Worm (Caenorhabditis elegans) whole organism, L1 larva: ENCODE measurements around the gene F59A7.12.

Experiments
- C04F5.9 ChIP-seq: sonication (generic microtip); optimal IDR thresholded peaks from 2 replicates; lab custom pipeline; 2016; ENCODE audit warnings: missing genetic modification characterization, missing compliant biosample characterization
- Y116A8C.19 ChIP-seq: sonication (generic microtip); optimal IDR thresholded peaks from 2 replicates; lab custom pipeline; 2016; ENCODE audit warnings: missing compliant biosample characterization, missing genetic modification characterization, borderline replicate concordance
- dsc-1 ChIP-seq: sonication (generic microtip); optimal IDR thresholded peaks from 2 replicates; lab custom pipeline; 2016; ENCODE audit warnings: mild to moderate bottlenecking, missing genetic modification characterization, missing compliant biosample characterization
- lin-13 ChIP-seq: fragments of 150-350 bp; optimal IDR thresholded peaks from 2 replicates; lab custom pipeline; 2014; ENCODE audit warnings: missing biosample characterization, missing genetic modification reagents, missing genetic modification characterization
- lsy-2 ChIP-seq, 2 experiments: fragments of 150-350 bp; optimal IDR thresholded peaks; 2 replicates each; lab custom pipeline; 2014; ENCODE audit warnings: missing biosample characterization in 2 of 2, missing genetic modification characterization in 2 of 2
- nhr-237 ChIP-seq: fragments of 150-350 bp; optimal IDR thresholded peaks from 2 replicates; lab custom pipeline; 2014; ENCODE audit warnings: missing biosample characterization, missing genetic modification characterization
- pag-3 ChIP-seq: sonication (generic microtip); optimal IDR thresholded peaks from 2 replicates; lab custom pipeline; 2017; ENCODE audit warnings: missing genetic modification characterization, mild to moderate bottlenecking, missing compliant biosample characterization, antibody characterized with exemption, borderline replicate concordance; ENCODE audit not compliant: insufficient read depth
- swsn-7 ChIP-seq: sonication (generic microtip); optimal IDR thresholded peaks from 2 replicates; lab custom pipeline; 2016; ENCODE audit warnings: missing genetic modification characterization, missing compliant biosample characterization
- ztf-11 ChIP-seq, 2 experiments: sonication (generic microtip); optimal IDR thresholded peaks; 2 replicates each; lab custom pipeline; 2016 to 2017; ENCODE audit warnings: missing genetic modification characterization in 2 of 2, missing biosample characterization in 1 of 2, missing compliant biosample characterization in 1 of 2

ce11 chrV:1989220-1989619, 40.8 kb upstream of the F59A7.12 start:
- TF ChIP-seq swsn-7 (tag; lab: Kevin White, UChicago) (no peak), nhr-237 (no peak), lsy-2 (tag; optimal IDR thresholded peaks at IDR 0.05; lab: Kevin White, UChicago) (no peak), Y116A8C.19 (no peak), C04F5.9 (tag; lab: Kevin White, UChicago) (no peak), pag-3 (tag; lab: Kevin White, UChicago) (no peak), ztf-11 (tag; optimal IDR thresholded peaks at IDR 0.05; lab: Kevin White, UChicago) (no peak), lin-13 (no peak), dsc-1 (no peak)
